Worm (Caenorhabditis elegans): ENCODE results near the gene srz-104.
"Not testable (repeated sequence)": the region's sequence is repeated elsewhere in the genome, so short reads cannot be mapped to it uniquely, and the experiment has no call there.

ce11 chrIV:16307925-16308324, 15.5 kb upstream of the srz-104 start, which contains the start of gene rac-2:
- not testable (repeated sequence) for TF ChIP-seq dao-5, W03F9.2 (tag; optimal IDR thresholded peaks at IDR 0.05)

All from whole organism, L4/young adult.